Fruit fly (Drosophila melanogaster) whole organism, embryonic: ENCODE data around the gene CG14442.

ENCODE experiments used
- ATbp ChIP-seq: fragments of 200-800 bp; sonication (Bioruptor generic); optimal IDR thresholded peaks from 2 replicates; lab custom pipeline; 2017; ENCODE audit warnings: missing biosample characterization, mild to moderate bottlenecking, missing genetic modification characterization, missing genetic modification reagents
- B-H1 ChIP-seq: fragments of 200-800 bp; sonication (Bioruptor generic); IDR thresholded peaks from 3 replicates; pipeline ENCODE4 v1.3.6; 2022; ENCODE audit warnings: missing biosample characterization, missing genetic modification characterization
- CG10462 ChIP-seq: fragments of 200-800 bp; sonication (Bioruptor generic); optimal IDR thresholded peaks from 2 replicates; lab custom pipeline; 2016; ENCODE audit warnings: missing biosample characterization, missing genetic modification characterization
- CG10543 ChIP-seq: fragments of 200-800 bp; sonication (Bioruptor generic); optimal IDR thresholded peaks from 3 replicates; lab custom pipeline; 2017; ENCODE audit warnings: missing biosample characterization, mild to moderate bottlenecking, missing genetic modification characterization, moderate library complexity
- CG10959 ChIP-seq: fragments of 200-800 bp; sonication (Bioruptor generic); IDR thresholded peaks from 2 replicates; pipeline ENCODE4 v1.3.6; 2022; ENCODE audit warnings: missing biosample characterization, missing genetic modification characterization
- CG10979 ChIP-seq: fragments of 200-800 bp; sonication (Bioruptor generic); optimal IDR thresholded peaks from 2 replicates; lab custom pipeline; 2018; ENCODE audit warnings: missing biosample characterization, mild to moderate bottlenecking, missing genetic modification characterization, moderate library complexity
- CG12155 ChIP-seq: fragments of 200-800 bp; sonication (Bioruptor generic); optimal IDR thresholded peaks from 3 replicates; lab custom pipeline; 2016; ENCODE audit warnings: missing biosample characterization, missing genetic modification characterization
- CG12744 ChIP-seq: fragments of 200-800 bp; sonication (Bioruptor generic); optimal IDR thresholded peaks from 2 replicates; lab custom pipeline; 2016; ENCODE audit warnings: missing biosample characterization, missing genetic modification characterization
- CG15696 ChIP-seq: fragments of 200-800 bp; sonication (Bioruptor generic); optimal IDR thresholded peaks from 2 replicates; lab custom pipeline; 2019; ENCODE audit warnings: missing biosample characterization, mild to moderate bottlenecking, missing genetic modification characterization, moderate library complexity
- CG1603 ChIP-seq: fragments of 200-800 bp; sonication (Bioruptor generic); optimal IDR thresholded peaks from 2 replicates; lab custom pipeline; 2019; ENCODE audit warnings: missing biosample characterization, mild to moderate bottlenecking, missing genetic modification characterization, moderate library complexity
- CG18619 ChIP-seq: fragments of 200-800 bp; sonication (Bioruptor generic); optimal IDR thresholded peaks from 3 replicates; lab custom pipeline; 2017; ENCODE audit warnings: missing biosample characterization, mild to moderate bottlenecking, missing genetic modification characterization
- CG18764 ChIP-seq: fragments of 200-800 bp; sonication (Bioruptor generic); optimal IDR thresholded peaks from 3 replicates; lab custom pipeline; 2016; ENCODE audit warnings: missing biosample characterization, missing genetic modification characterization
- CG2116 ChIP-seq: fragments of 200-800 bp; sonication (Bioruptor generic); optimal IDR thresholded peaks from 3 replicates; lab custom pipeline; 2018; ENCODE audit warnings: missing biosample characterization, mild to moderate bottlenecking, missing genetic modification characterization
- CG4730 ChIP-seq: fragments of 200-800 bp; sonication (Bioruptor generic); IDR thresholded peaks from 2 replicates; pipeline ENCODE4 v1.3.6; 2022; ENCODE audit warnings: missing biosample characterization, missing genetic modification characterization
- CG4820 ChIP-seq: fragments of 200-800 bp; sonication (Bioruptor generic); optimal IDR thresholded peaks from 3 replicates; lab custom pipeline; 2016; ENCODE audit warnings: missing biosample characterization, missing genetic modification characterization
- CG8478 ChIP-seq: fragments of >200 bp; optimal IDR thresholded peaks from 2 replicates; lab custom pipeline; 2018
- CG8944 ChIP-seq: fragments of 200-800 bp; sonication (Bioruptor generic); optimal IDR thresholded peaks from 3 replicates; lab custom pipeline; 2016; ENCODE audit warnings: missing biosample characterization, missing genetic modification characterization
- CG9609 ChIP-seq: fragments of 200-800 bp; sonication (Bioruptor generic); optimal IDR thresholded peaks from 3 replicates; lab custom pipeline; 2016; ENCODE audit warnings: missing biosample characterization, missing genetic modification characterization
- Chrac-16 ChIP-seq: fragments of 200-800 bp; sonication (Bioruptor generic); optimal IDR thresholded peaks from 3 replicates; lab custom pipeline; 2016; ENCODE audit warnings: missing biosample characterization, missing genetic modification characterization
- D19A ChIP-seq: fragments of 200-800 bp; optimal IDR thresholded peaks from 3 replicates; lab custom pipeline; 2019; ENCODE audit warnings: missing biosample characterization, mild to moderate bottlenecking, missing genetic modification characterization, moderate library complexity
- Dad ChIP-seq: fragments of 200-800 bp; sonication (Bioruptor generic); optimal IDR thresholded peaks from 3 replicates; lab custom pipeline; 2016; ENCODE audit warnings: missing biosample characterization, missing genetic modification characterization
- Drgx ChIP-seq: fragments of 200-800 bp; sonication (Bioruptor generic); IDR thresholded peaks from 2 replicates; pipeline ENCODE4 v1.3.6; 2022; ENCODE audit warnings: missing biosample characterization, missing genetic modification characterization
- HLH3B ChIP-seq: fragments of 200-800 bp; sonication (Bioruptor generic); IDR thresholded peaks from 2 replicates; pipeline ENCODE4 v1.3.6; 2022; ENCODE audit warnings: missing biosample characterization, missing genetic modification characterization
- Hand ChIP-seq: fragments of 200-800 bp; sonication (Bioruptor generic); optimal IDR thresholded peaks from 2 replicates; lab custom pipeline; 2017; ENCODE audit warnings: mild to moderate bottlenecking, missing biosample characterization, missing genetic modification reagents, missing genetic modification characterization
- NC2β ChIP-seq: fragments of 200-800 bp; sonication (Bioruptor generic); optimal IDR thresholded peaks from 2 replicates; lab custom pipeline; 2016; ENCODE audit warnings: missing biosample characterization, missing genetic modification characterization
- Oaz ChIP-seq: fragments of 200-800 bp; sonication (Bioruptor generic); IDR thresholded peaks from 2 replicates; pipeline ENCODE4 v1.3.6; 2022; ENCODE audit warnings: missing biosample characterization, missing genetic modification characterization
- Pdp1 ChIP-seq, 2 experiments: fragments of 200-800 bp; sonication (Bioruptor generic); optimal IDR thresholded peaks; 3 replicates each; lab custom pipeline; 2016; ENCODE audit warnings: missing biosample characterization in 2 of 2, missing genetic modification characterization in 2 of 2, mild to moderate bottlenecking in 1 of 2, moderate library complexity in 1 of 2
- Ptx1 ChIP-seq: fragments of 200-800 bp; sonication (Bioruptor generic); IDR thresholded peaks from 2 replicates; pipeline ENCODE4 v1.3.6; 2022; ENCODE audit warnings: missing biosample characterization, missing genetic modification characterization
- Taf1 ChIP-seq: fragments of 200-800 bp; sonication (Bioruptor generic); IDR thresholded peaks from 2 replicates; pipeline ENCODE4 v1.3.6; 2022; ENCODE audit warnings: missing biosample characterization, missing genetic modification characterization
- Vsx1 ChIP-seq: fragments of 200-800 bp; sonication (Bioruptor generic); optimal IDR thresholded peaks from 2 replicates; lab custom pipeline; 2017; ENCODE audit warnings: missing biosample characterization, mild to moderate bottlenecking, missing genetic modification characterization, missing genetic modification reagents
- ato ChIP-seq: fragments of 200-800 bp; sonication (Bioruptor generic); IDR thresholded peaks from 2 replicates; pipeline ENCODE4 v1.3.6; 2022; ENCODE audit warnings: missing biosample characterization, missing genetic modification characterization; ENCODE audit not compliant: partially characterized antibody
- chinmo ChIP-seq: fragments of 200-800 bp; sonication (Bioruptor generic); IDR thresholded peaks from 4 replicates; pipeline ENCODE4 v1.3.6; 2022; ENCODE audit warnings: missing biosample characterization, missing genetic modification characterization; ENCODE audit not compliant: partially characterized antibody
- da ChIP-seq: fragments of 200-800 bp; sonication (Bioruptor generic); optimal IDR thresholded peaks from 2 replicates; lab custom pipeline; 2016; ENCODE audit warnings: missing biosample characterization, missing genetic modification characterization
- dmrt99B ChIP-seq: fragments of 200-800 bp; sonication (Bioruptor generic); optimal IDR thresholded peaks from 2 replicates; lab custom pipeline; 2018; ENCODE audit warnings: missing biosample characterization, mild to moderate bottlenecking, missing genetic modification characterization, moderate library complexity
- dpn ChIP-seq, 2 experiments: fragments of 200-800 bp; sonication (Bioruptor generic); optimal IDR thresholded peaks; 3 replicates each; lab custom pipeline; 2016; ENCODE audit warnings: missing biosample characterization in 2 of 2, missing genetic modification characterization in 2 of 2
- ems ChIP-seq: fragments of 200-800 bp; sonication (Bioruptor generic); optimal IDR thresholded peaks from 3 replicates; lab custom pipeline; 2016; ENCODE audit warnings: missing biosample characterization, missing genetic modification characterization
- fd96Cb ChIP-seq: fragments of 200-800 bp; sonication (Bioruptor generic); optimal IDR thresholded peaks from 2 replicates; lab custom pipeline; 2018; ENCODE audit warnings: missing biosample characterization, mild to moderate bottlenecking, missing genetic modification characterization, moderate library complexity
- gcm2 ChIP-seq: fragments of 200-800 bp; sonication (Bioruptor generic); optimal IDR thresholded peaks from 2 replicates; lab custom pipeline; 2016; ENCODE audit warnings: missing biosample characterization, missing genetic modification characterization
- jumu ChIP-seq: fragments of 200-800 bp; sonication (Bioruptor generic); optimal IDR thresholded peaks from 3 replicates; lab custom pipeline; 2016; ENCODE audit warnings: missing biosample characterization, missing genetic modification characterization
- kah ChIP-seq: fragments of 200-800 bp; sonication (Bioruptor generic); optimal IDR thresholded peaks from 2 replicates; lab custom pipeline; 2018; ENCODE audit warnings: missing biosample characterization, mild to moderate bottlenecking, missing genetic modification characterization
- lilli ChIP-seq: fragments of 200-800 bp; sonication (Bioruptor generic); optimal IDR thresholded peaks from 3 replicates; lab custom pipeline; 2016; ENCODE audit warnings: missing biosample characterization, missing genetic modification characterization
- otp ChIP-seq: fragments of 200-800 bp; sonication (Bioruptor generic); IDR thresholded peaks from 3 replicates; pipeline ENCODE4, ENCODE4 v1.3.6; 2022; ENCODE audit warnings: missing biosample characterization, missing genetic modification characterization
- pho ChIP-seq: fragments of 200-800 bp; sonication (Bioruptor generic); optimal IDR thresholded peaks from 2 replicates; lab custom pipeline; 2016; ENCODE audit warnings: missing biosample characterization, missing genetic modification characterization
- sisA ChIP-seq: fragments of 200-800 bp; sonication (Bioruptor generic); IDR thresholded peaks from 2 replicates; pipeline ENCODE4 v1.3.6; 2022; ENCODE audit warnings: missing biosample characterization, missing genetic modification characterization
- slbo ChIP-seq: fragments of 200-800 bp; sonication (Bioruptor generic); IDR thresholded peaks from 2 replicates; pipeline ENCODE4 v1.3.6; 2022; ENCODE audit warnings: missing biosample characterization, missing genetic modification characterization
- slp2 ChIP-seq: fragments of 200-800 bp; sonication (Bioruptor generic); optimal IDR thresholded peaks from 2 replicates; lab custom pipeline; 2016; ENCODE audit warnings: missing biosample characterization, missing genetic modification characterization
- vfl ChIP-seq: fragments of 200-800 bp; sonication (Bioruptor generic); optimal IDR thresholded peaks from 2 replicates; lab custom pipeline; 2016; ENCODE audit warnings: missing biosample characterization, missing genetic modification characterization
- vvl ChIP-seq: fragments of 200-800 bp; sonication (Bioruptor generic); IDR thresholded peaks from 2 replicates; pipeline ENCODE4 v1.3.6; 2022; ENCODE audit warnings: missing biosample characterization, missing genetic modification characterization
- zen ChIP-seq: fragments of 200-800 bp; sonication (Bioruptor generic); optimal IDR thresholded peaks from 3 replicates; lab custom pipeline; 2018; ENCODE audit warnings: missing biosample characterization, mild to moderate bottlenecking, missing genetic modification characterization, moderate library complexity

Gene CG14442

DNA sequence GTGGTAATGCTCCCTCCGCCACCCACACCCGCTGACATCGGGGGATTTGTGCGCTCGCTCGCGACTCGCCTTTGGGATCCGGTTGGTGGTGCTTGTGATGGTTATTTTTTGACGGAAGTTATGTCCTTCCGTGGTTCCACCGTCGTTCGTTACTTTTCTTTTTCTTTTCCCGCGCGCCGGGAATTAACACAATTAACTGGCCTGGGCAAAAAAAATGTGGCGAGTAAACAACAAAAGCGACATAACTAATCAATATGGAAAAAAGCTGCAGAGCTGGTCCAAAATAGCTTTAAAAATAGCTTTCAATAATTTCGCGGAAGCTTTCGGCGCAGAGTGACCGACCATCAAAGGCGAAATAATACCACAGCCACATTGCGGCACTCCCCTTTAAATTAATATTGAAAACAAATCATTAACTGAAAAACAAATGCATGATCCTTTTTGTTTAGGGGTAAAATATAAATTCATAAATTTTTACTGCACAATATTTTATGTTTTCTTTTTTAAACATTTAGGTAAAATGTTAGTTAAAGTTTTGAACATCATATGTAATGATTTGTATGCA, 3.5 kb upstream of the CG14442 start, which contains the start of gene CG14440 (continued):
- TF ChIP-seq CG12155 (GFP tag; lab: Kevin White, UChicago), result peak; percentile 81

DNA sequence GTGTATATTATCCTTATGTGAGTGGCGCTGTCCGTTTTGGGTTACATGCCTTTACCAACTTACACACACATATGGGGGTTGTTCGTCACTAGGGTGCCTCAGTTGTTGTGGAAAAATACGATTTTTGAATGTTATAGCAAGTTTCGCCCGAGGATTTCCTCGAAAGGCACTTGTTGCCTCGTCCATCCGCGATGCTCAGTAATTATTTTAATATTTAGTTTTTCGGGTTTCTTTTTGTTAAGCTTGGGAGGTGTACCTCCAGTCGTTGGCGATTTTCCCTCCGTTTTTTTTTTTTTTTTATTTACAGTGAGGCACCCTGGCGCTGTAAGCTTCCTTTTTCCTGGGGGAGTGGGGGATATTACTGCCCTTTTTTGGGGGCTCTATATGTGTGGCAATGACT, 1.7 kb upstream of the CG14442 start:
- peak; percentile 14 for TF ChIP-seq CG10462 (GFP tag; lab: Kevin White, UChicago)
- TF ChIP-seq otp (GFP tag; lab: Robert Waterston, UW), result peak; percentile 65; the same call in 1 of the 3 replicates
- peak; percentile 10 for TF ChIP-seq kah (GFP tag; lab: Kevin White, UChicago)
- peak; percentile 86 for TF ChIP-seq vvl (GFP tag; lab: Robert Waterston, UW)
- TF ChIP-seq CG4730 (GFP tag; lab: Robert Waterston, UW), result 0 out of 2 replicates have a peak, but pooled peaks have one; percentile 22
- peak; percentile 76 for TF ChIP-seq Drgx (GFP tag; lab: Robert Waterston, UW)
- TF ChIP-seq B-H1 (GFP tag; lab: Robert Waterston, UW), result no peak; the same call in 2 of the 3 replicates
- peak; percentile 19 for TF ChIP-seq slp2 (GFP tag; lab: Kevin White, UChicago)
- peak; percentile 71 for TF ChIP-seq Ptx1 (GFP tag; lab: Robert Waterston, UW)
- no peak for TF ChIP-seq zen
- no peak for TF ChIP-seq CG8478 (lab: Kevin White, UChicago)
- TF ChIP-seq Pdp1 (GFP tag; optimal IDR thresholded peaks at IDR 0.05; lab: Kevin White, UChicago), result peak; percentile 36 to 56
- peak; percentile 77 for TF ChIP-seq dmrt99B (tag; lab: Kevin White, UChicago)
- peak; percentile 61 for TF ChIP-seq ems (GFP tag; lab: Kevin White, UChicago)
- TF ChIP-seq CG12744 (GFP tag; lab: Kevin White, UChicago), result peak; percentile 54
- peak; percentile 58 for TF ChIP-seq CG18619 (GFP tag; lab: Kevin White, UChicago)
- peak; percentile 39 for TF ChIP-seq CG15696 (tag; lab: Kevin White, UChicago)
- TF ChIP-seq Dad (GFP tag; lab: Kevin White, UChicago), result peak; percentile 18
- no peak for TF ChIP-seq da (GFP tag; lab: Kevin White, UChicago)
- TF ChIP-seq CG10959, result no peak
- peak; percentile 52 for TF ChIP-seq D19A (tag; lab: Kevin White, UChicago)
- TF ChIP-seq Oaz (GFP tag; lab: Robert Waterston, UW), result peak; percentile 32; the same call in 1 of the 2 replicates
- TF ChIP-seq CG9609, result peak; percentile 22
- peak; percentile 15 for TF ChIP-seq fd96Cb (tag; lab: Kevin White, UChicago)
- no peak for TF ChIP-seq CG8944 (GFP tag; lab: Kevin White, UChicago)
- TF ChIP-seq NC2β (GFP tag; lab: Kevin White, UChicago), result peak; percentile 61
- TF ChIP-seq jumu, result peak; percentile 15
- TF ChIP-seq pho (GFP tag; lab: Kevin White, UChicago), result peak; percentile 63
- peak; percentile 51 for TF ChIP-seq gcm2 (GFP tag; lab: Kevin White, UChicago)
- TF ChIP-seq CG4820 (GFP tag; lab: Kevin White, UChicago), result peak; percentile 13
- peak; percentile 25; the same call in 1 of the 2 replicates for TF ChIP-seq sisA (GFP tag; lab: Robert Waterston, UW)
- peak; percentile 90 for TF ChIP-seq Hand (GFP tag; lab: Kevin White, UChicago)
- TF ChIP-seq Taf1, result peak; percentile 43; the same call in 1 of the 2 replicates
- TF ChIP-seq ATbp (GFP tag; lab: Kevin White, UChicago), result peak; percentile 66
- peak; percentile 78 for TF ChIP-seq lilli
- TF ChIP-seq chinmo, result no peak
- TF ChIP-seq slbo (GFP tag; lab: Robert Waterston, UW), result peak; percentile 71
- TF ChIP-seq CG2116 (GFP tag; lab: Kevin White, UChicago), result peak; percentile 34
- TF ChIP-seq ato (GFP tag; lab: Robert Waterston, UW), result no peak
- no peak for TF ChIP-seq CG1603 (tag; lab: Kevin White, UChicago)
- peak; percentile 85 for TF ChIP-seq CG10543 (GFP tag; lab: Kevin White, UChicago)
- TF ChIP-seq dpn (GFP tag; optimal IDR thresholded peaks at IDR 0.05; lab: Kevin White, UChicago), result peak; percentile 54 to 61
- peak; percentile 39 for TF ChIP-seq Vsx1 (GFP tag; lab: Kevin White, UChicago)
- TF ChIP-seq HLH3B (GFP tag; lab: Robert Waterston, UW), result peak; percentile 33; the same call in 1 of the 2 replicates
- peak; percentile 64 for TF ChIP-seq CG10979
- peak; percentile 38 for TF ChIP-seq vfl (GFP tag; lab: Kevin White, UChicago)
- TF ChIP-seq Chrac-16 (GFP tag; lab: Kevin White, UChicago), result peak; percentile 33
- peak; percentile 8 for TF ChIP-seq CG18764 (GFP tag; lab: Kevin White, UChicago)
